Fruit fly (Drosophila melanogaster) whole organism, embryonic: Measurements from ENCODE around the gene CG7276.

Source experiments
- BtbVII ChIP-seq: fragments of 200-800 bp; sonication (Bioruptor generic); optimal IDR thresholded peaks from 3 replicates; lab custom pipeline; 2017; ENCODE audit warnings: missing biosample characterization, mild to moderate bottlenecking, missing genetic modification characterization
- CG10209 ChIP-seq: fragments of 200-800 bp; sonication (Bioruptor generic); optimal IDR thresholded peaks from 3 replicates; lab custom pipeline; 2017; ENCODE audit warnings: missing biosample characterization, mild to moderate bottlenecking, missing genetic modification characterization, missing genetic modification reagents
- CG10462 ChIP-seq: fragments of 200-800 bp; sonication (Bioruptor generic); optimal IDR thresholded peaks from 2 replicates; lab custom pipeline; 2016; ENCODE audit warnings: missing biosample characterization, missing genetic modification characterization
- CG10959 ChIP-seq: fragments of 200-800 bp; sonication (Bioruptor generic); IDR thresholded peaks from 2 replicates; pipeline ENCODE4 v1.3.6; 2022; ENCODE audit warnings: missing biosample characterization, missing genetic modification characterization
- CG11093 ChIP-seq: fragments of 200-800 bp; sonication (Bioruptor generic); IDR thresholded peaks from 3 replicates; pipeline ENCODE4 v1.3.6; 2022; ENCODE audit warnings: missing biosample characterization, missing genetic modification characterization
- CG13775 ChIP-seq: fragments of 200-800 bp; sonication (Bioruptor generic); optimal IDR thresholded peaks from 3 replicates; lab custom pipeline; 2017; ENCODE audit warnings: missing biosample characterization, mild to moderate bottlenecking, missing genetic modification characterization
- CG14441 ChIP-seq: fragments of 200-800 bp; sonication (Bioruptor generic); IDR thresholded peaks from 2 replicates; pipeline ENCODE4 v1.3.6; 2022; ENCODE audit warnings: missing biosample characterization, missing genetic modification characterization
- CG17802 ChIP-seq: fragments of 200-800 bp; sonication (Bioruptor generic); optimal IDR thresholded peaks from 2 replicates; lab custom pipeline; 2018; ENCODE audit warnings: missing biosample characterization, mild to moderate bottlenecking, missing genetic modification characterization, moderate library complexity
- CG1792 ChIP-seq: fragments of 200-800 bp; sonication (Bioruptor generic); optimal IDR thresholded peaks from 2 replicates; lab custom pipeline; 2016; ENCODE audit warnings: missing biosample characterization, missing genetic modification characterization
- CG2199 ChIP-seq: fragments of 200-800 bp; sonication (Bioruptor generic); IDR thresholded peaks from 3 replicates; pipeline ENCODE4 v1.3.6; 2022; ENCODE audit warnings: missing biosample characterization, missing genetic modification characterization
- CG30403 ChIP-seq: fragments of 200-800 bp; sonication (Bioruptor generic); optimal IDR thresholded peaks from 3 replicates; lab custom pipeline; 2016; ENCODE audit warnings: missing biosample characterization, missing genetic modification characterization
- CG30431 ChIP-seq: fragments of 200-800 bp; sonication (Bioruptor generic); optimal IDR thresholded peaks from 2 replicates; lab custom pipeline; 2017; ENCODE audit warnings: missing biosample characterization, missing genetic modification characterization
- CG3281 ChIP-seq: fragments of 200-800 bp; sonication (Bioruptor generic); optimal IDR thresholded peaks from 3 replicates; lab custom pipeline; 2017; ENCODE audit warnings: missing biosample characterization, mild to moderate bottlenecking, missing genetic modification characterization
- CG5953 ChIP-seq: fragments of 200-800 bp; sonication (Bioruptor generic); IDR thresholded peaks from 2 replicates; pipeline ENCODE4 v1.3.6; 2022; ENCODE audit warnings: missing biosample characterization, missing genetic modification characterization
- CG8290 ChIP-seq, 3 experiments: fragments of 200-800 bp; sonication (Bioruptor generic); optimal IDR thresholded peaks; 2 replicates each; lab custom pipeline; 2016 to 2019; ENCODE audit warnings: missing biosample characterization in 3 of 3, missing genetic modification characterization in 3 of 3, mild to moderate bottlenecking in 2 of 3, moderate library complexity in 1 of 3
- CG9437 ChIP-seq: fragments of 200-800 bp; sonication (Bioruptor generic); optimal IDR thresholded peaks from 2 replicates; lab custom pipeline; 2018; ENCODE audit warnings: missing biosample characterization, mild to moderate bottlenecking, missing genetic modification characterization
- CoRest ChIP-seq: fragments of 200-800 bp; sonication (Bioruptor generic); optimal IDR thresholded peaks from 3 replicates; lab custom pipeline; 2018; ENCODE audit warnings: missing biosample characterization, mild to moderate bottlenecking, missing genetic modification characterization, moderate library complexity
- D19B ChIP-seq: fragments of 200-800 bp; sonication (Bioruptor generic); optimal IDR thresholded peaks from 2 replicates; lab custom pipeline; 2017; ENCODE audit warnings: missing biosample characterization, mild to moderate bottlenecking, missing genetic modification characterization
- Dbx ChIP-seq: fragments of 200-800 bp; sonication (Bioruptor generic); IDR thresholded peaks from 3 replicates; pipeline ENCODE4 v1.3.6; 2022; ENCODE audit warnings: missing biosample characterization, missing genetic modification characterization
- Hr78 ChIP-seq, 2 experiments: fragments of 200-800 bp in 1 of 2; fragments of >200 bp in 1 of 2; sonication (Bioruptor generic) in 1 of 2; optimal IDR thresholded peaks; 2 replicates each; lab custom pipeline; 2017 to 2019; ENCODE audit warnings: missing biosample characterization in 2 of 2, missing genetic modification characterization in 2 of 2, mild to moderate bottlenecking in 1 of 2, moderate library complexity in 1 of 2
- Hsf ChIP-seq: fragments of 200-800 bp; sonication (Bioruptor generic); optimal IDR thresholded peaks from 3 replicates; lab custom pipeline; 2016; ENCODE audit warnings: missing biosample characterization, missing genetic modification characterization
- Med ChIP-seq: fragments of 200-800 bp; sonication (Bioruptor generic); peaks from one replicate; lab custom pipeline; 2016; ENCODE audit warnings: missing biosample characterization, missing genetic modification characterization, mild to moderate bottlenecking, inconsistent platforms, moderate library complexity
- Pdp1 ChIP-seq, 2 experiments: fragments of 200-800 bp; sonication (Bioruptor generic); optimal IDR thresholded peaks; 3 replicates each; lab custom pipeline; 2016; ENCODE audit warnings: missing biosample characterization in 2 of 2, missing genetic modification characterization in 2 of 2, mild to moderate bottlenecking in 1 of 2, moderate library complexity in 1 of 2
- Side ChIP-seq: fragments of 200-800 bp; sonication (Bioruptor generic); optimal IDR thresholded peaks from 2 replicates; lab custom pipeline; 2016; ENCODE audit warnings: missing biosample characterization, missing genetic modification characterization
- Ssrp ChIP-seq: fragments of 200-800 bp; sonication (Bioruptor generic); optimal IDR thresholded peaks from 2 replicates; lab custom pipeline; 2018; ENCODE audit warnings: missing biosample characterization, mild to moderate bottlenecking, missing genetic modification characterization, moderate library complexity
- az2 ChIP-seq: fragments of 200-800 bp; sonication (Bioruptor generic); optimal IDR thresholded peaks from 3 replicates; lab custom pipeline; 2016; ENCODE audit warnings: missing biosample characterization, missing genetic modification characterization
- bbx ChIP-seq: fragments of 200-800 bp; sonication (Bioruptor generic); IDR thresholded peaks from 2 replicates; pipeline ENCODE4 v1.3.6; 2022; ENCODE audit warnings: missing biosample characterization, missing genetic modification characterization; ENCODE audit not compliant: partially characterized antibody
- caup ChIP-seq: fragments of 200-800 bp; sonication (Bioruptor generic); optimal IDR thresholded peaks from 3 replicates; lab custom pipeline; 2017; ENCODE audit warnings: missing biosample characterization, mild to moderate bottlenecking, missing genetic modification characterization, moderate library complexity; ENCODE audit not compliant: severe bottlenecking
- chinmo ChIP-seq: fragments of 200-800 bp; sonication (Bioruptor generic); IDR thresholded peaks from 4 replicates; pipeline ENCODE4 v1.3.6; 2022; ENCODE audit warnings: missing biosample characterization, missing genetic modification characterization; ENCODE audit not compliant: partially characterized antibody
- dimm ChIP-seq: fragments of 200-800 bp; sonication (Bioruptor generic); IDR thresholded peaks from 2 replicates; pipeline ENCODE4 v1.3.6; 2022; ENCODE audit warnings: missing biosample characterization, missing genetic modification characterization
- dmrt99B ChIP-seq: fragments of 200-800 bp; sonication (Bioruptor generic); optimal IDR thresholded peaks from 2 replicates; lab custom pipeline; 2018; ENCODE audit warnings: missing biosample characterization, mild to moderate bottlenecking, missing genetic modification characterization, moderate library complexity
- exex ChIP-seq: fragments of 200-800 bp; sonication (Bioruptor generic); optimal IDR thresholded peaks from 4 replicates; lab custom pipeline; 2018; ENCODE audit warnings: missing biosample characterization, mild to moderate bottlenecking, missing genetic modification characterization, moderate library complexity
- fru ChIP-seq: fragments of >200 bp; optimal IDR thresholded peaks from 2 replicates; lab custom pipeline; 2017
- hb ChIP-seq: fragments of 200-800 bp; sonication (Bioruptor generic); IDR thresholded peaks from 3 replicates; pipeline ENCODE4 v1.3.6; 2022; ENCODE audit warnings: missing biosample characterization, missing genetic modification characterization; ENCODE audit not compliant: partially characterized antibody
- hbn ChIP-seq: fragments of 200-800 bp; sonication (Bioruptor generic); IDR thresholded peaks from 2 replicates; pipeline ENCODE4 v1.3.6; 2022; ENCODE audit warnings: missing biosample characterization, missing genetic modification characterization; ENCODE audit not compliant: partially characterized antibody
- klu ChIP-seq: fragments of 200-800 bp; sonication (Bioruptor generic); IDR thresholded peaks from 2 replicates; pipeline ENCODE4 v1.3.6; 2022; ENCODE audit warnings: missing biosample characterization, missing genetic modification characterization
- maf-S ChIP-seq: fragments of 200-800 bp; sonication (Bioruptor generic); optimal IDR thresholded peaks from 2 replicates; lab custom pipeline; 2016; ENCODE audit warnings: missing biosample characterization, missing genetic modification characterization
- mirr ChIP-seq: fragments of 200-800 bp; sonication (Bioruptor generic); optimal IDR thresholded peaks from 3 replicates; lab custom pipeline; 2018; ENCODE audit warnings: missing biosample characterization, mild to moderate bottlenecking, missing genetic modification characterization
- nau ChIP-seq: fragments of 200-800 bp; sonication (Bioruptor generic); optimal IDR thresholded peaks from 3 replicates; lab custom pipeline; 2017; ENCODE audit warnings: missing biosample characterization, mild to moderate bottlenecking, missing genetic modification characterization, missing genetic modification reagents
- sens ChIP-seq: fragments of 200-800 bp; sonication (Bioruptor generic); peaks from one replicate; lab custom pipeline; 2016; ENCODE audit warnings: missing biosample characterization, missing genetic modification characterization
- sens-2 ChIP-seq: fragments of 200-800 bp; sonication (Bioruptor generic); IDR thresholded peaks from 2 replicates; pipeline ENCODE4 v1.3.6; 2022; ENCODE audit warnings: missing biosample characterization, missing genetic modification characterization
- tx ChIP-seq: fragments of 200-800 bp; sonication (Bioruptor generic); optimal IDR thresholded peaks from 2 replicates; lab custom pipeline; 2016; ENCODE audit warnings: missing biosample characterization, missing genetic modification characterization
- vfl ChIP-seq: fragments of 200-800 bp; sonication (Bioruptor generic); optimal IDR thresholded peaks from 2 replicates; lab custom pipeline; 2016; ENCODE audit warnings: missing biosample characterization, missing genetic modification characterization
- zen2 ChIP-seq: fragments of 200-800 bp; sonication (Bioruptor generic); IDR thresholded peaks from 3 replicates; pipeline ENCODE4 v1.3.6; 2022; ENCODE audit warnings: missing biosample characterization, missing genetic modification characterization; ENCODE audit not compliant: partially characterized antibody

Gene CG7276

dm6 chr3L:15504687-15505086 lies 6.7 kb downstream of the CG7276 start, which contains the start of gene CG7857 (continued):
- TF ChIP-seq vfl = no peak
- TF ChIP-seq CG30431 (GFP tag; lab: Kevin White, UChicago) = no peak

dm6 chr3L:15506174-15506926 lies 8.3 kb downstream of the CG7276 start:
- TF ChIP-seq Med (GFP tag; lab: Kevin White, UChicago) (peak; percentile 21), mirr (GFP tag; lab: Kevin White, UChicago) (peak; percentile 8), maf-S (no peak), CG30403 (no peak), klu (GFP tag; lab: Robert Waterston, UW) (no peak), Pdp1 (GFP tag; optimal IDR thresholded peaks at IDR 0.05; lab: Kevin White, UChicago) (peak in 1 of 2 experiments; percentile 58), caup (GFP tag; lab: Kevin White, UChicago) (no peak), fru (no peak), nau (GFP tag; lab: Kevin White, UChicago) (no peak), az2 (GFP tag; lab: Kevin White, UChicago) (no peak), exex (tag; lab: Kevin White, UChicago) (peak; percentile 25), Dbx (GFP tag; lab: Robert Waterston, UW) (no peak), BtbVII (GFP tag; lab: Kevin White, UChicago) (peak; percentile 11), sens (peak; percentile 66)
- TF ChIP-seq, all 482 proteins: peak for 6

dm6 chr3L:15507148-15507896 lies 9.3 kb downstream of the CG7276 start:
- TF ChIP-seq tx (GFP tag; lab: Kevin White, UChicago) (no peak), CG10959 (GFP tag; lab: Robert Waterston, UW) (no peak), CG11093 (GFP tag; lab: Robert Waterston, UW) (no peak), Ssrp (tag; lab: Kevin White, UChicago) (no peak), Hr78 (GFP tag; optimal IDR thresholded peaks at IDR 0.05; lab: Kevin White, UChicago) (peak in 1 of 2 experiments; percentile 81), CG8290 (GFP tag; optimal IDR thresholded peaks at IDR 0.05; lab: Kevin White, UChicago) (no peak), CG8290 (tag; optimal IDR thresholded peaks at IDR 0.05; lab: Kevin White, UChicago) (no peak), sens (peak; percentile 62), CG2199 (GFP tag; lab: Robert Waterston, UW) (0 out of 3 replicates have a peak, but pooled peaks have one; percentile 35), dmrt99B (tag; lab: Kevin White, UChicago) (no peak), sens-2 (no peak), CG1792 (GFP tag; lab: Kevin White, UChicago) (no peak), hbn (GFP tag; lab: Robert Waterston, UW) (no peak), CG9437 (peak; percentile 19), CG10462 (no peak), hb (GFP tag; lab: Robert Waterston, UW) (no peak), dimm (no peak), CoRest (tag; lab: Kevin White, UChicago) (no peak), bbx (GFP tag; lab: Robert Waterston, UW) (peak; percentile 15; the same call in 1 of the 2 replicates), CG14441 (GFP tag; lab: Robert Waterston, UW) (peak; percentile 9; the same call in 1 of the 2 replicates), Side (GFP tag; lab: Kevin White, UChicago) (no peak), chinmo (0 out of 4 replicates have a peak, but pooled peaks have one; percentile 29), CG13775 (GFP tag; lab: Kevin White, UChicago) (no peak), D19B (GFP tag; lab: Kevin White, UChicago) (no peak), CG5953 (no peak), Hsf (no peak), CG3281 (no peak), CG10209 (no peak), CG17802 (tag; lab: Kevin White, UChicago) (peak; percentile 90), zen2 (GFP tag; lab: Robert Waterston, UW) (no peak)
